Worm (Caenorhabditis elegans): ENCODE measurements around the gene F56H9.9.

Gene F56H9.9

ce11 chrV:12637764-12638502, 13.7 kb upstream of the F56H9.9 start:
- TF ChIP-seq him-1 (tag; optimal IDR thresholded peaks at IDR 0.05) (no peak), W03F9.2 (tag; optimal IDR thresholded peaks at IDR 0.05) (no peak)

ce11 chrV:12637238-12637690, 13.0 kb upstream of the F56H9.9 start, which contains the start of gene F56H9.2:
F56H9.2 (plus strand) TSS chrV:12637663.
- no peak for TF ChIP-seq him-1 (tag; optimal IDR thresholded peaks at IDR 0.05)
- no peak for TF ChIP-seq dao-5 (tag; optimal IDR thresholded peaks at IDR 0.05)
- no peak for TF ChIP-seq W03F9.2 (tag; optimal IDR thresholded peaks at IDR 0.05)

DNA sequence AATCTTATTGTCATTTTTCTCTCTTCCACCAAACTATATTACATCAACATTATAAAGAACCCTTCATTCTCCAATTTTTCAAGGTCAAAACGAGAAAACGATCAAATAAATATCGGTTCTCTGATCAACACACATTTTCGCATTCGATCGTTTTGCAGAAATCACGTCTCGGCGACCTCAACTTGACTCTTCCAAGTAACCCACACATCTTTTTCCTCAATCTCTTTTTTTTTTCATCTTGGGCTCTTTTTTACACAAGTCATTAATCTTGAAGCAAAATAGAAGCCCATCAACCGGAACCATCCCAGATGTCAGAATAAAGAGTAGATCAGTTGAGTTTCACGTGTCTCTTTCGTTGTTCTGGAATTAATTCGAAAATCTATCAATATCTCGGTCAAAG, 12.0 kb upstream of the F56H9.9 start:
- TF ChIP-seq him-1 (tag; optimal IDR thresholded peaks at IDR 0.05) (no peak), dao-5 (tag; optimal IDR thresholded peaks at IDR 0.05) (no peak), W03F9.2 (tag; optimal IDR thresholded peaks at IDR 0.05) (no peak)

- TF ChIP-seq him-1 (tag; optimal IDR thresholded peaks at IDR 0.05) (no peak), dao-5 (tag; optimal IDR thresholded peaks at IDR 0.05) (no peak), W03F9.2 (tag; optimal IDR thresholded peaks at IDR 0.05) (no peak)
These were observed 10.9 kb upstream of the F56H9.9 start for ce11 chrV:12635218-12635617.

- TF ChIP-seq dao-5 (tag; optimal IDR thresholded peaks at IDR 0.05) (no peak), him-1 (tag; optimal IDR thresholded peaks at IDR 0.05) (no peak), W03F9.2 (tag; optimal IDR thresholded peaks at IDR 0.05) (no peak)
These were observed 10.5 kb upstream of the F56H9.9 start for ce11 chrV:12634746-12635145.

DNA sequence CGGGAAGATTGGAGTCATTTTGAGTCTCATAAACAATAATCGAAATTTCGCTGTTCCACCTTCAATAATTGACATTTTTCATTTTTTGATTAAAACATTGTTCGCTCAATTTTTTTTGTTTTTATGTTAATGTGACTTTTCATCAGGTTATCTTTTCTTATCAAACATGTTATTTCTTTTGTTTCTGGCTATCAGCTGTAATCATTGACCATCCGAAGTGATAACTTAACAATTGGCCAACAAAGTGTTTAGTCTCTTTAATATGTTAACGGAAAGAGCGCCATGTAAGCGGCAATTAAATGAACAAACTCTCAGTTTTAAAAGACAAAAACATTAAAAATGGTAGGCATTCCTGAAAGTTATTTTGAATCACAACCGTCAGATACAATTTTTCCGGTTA, 9.8 kb upstream of the F56H9.9 start:
- TF ChIP-seq dao-5 (tag; optimal IDR thresholded peaks at IDR 0.05): no peak
- no peak for TF ChIP-seq him-1 (tag; optimal IDR thresholded peaks at IDR 0.05)
- TF ChIP-seq W03F9.2 (tag; optimal IDR thresholded peaks at IDR 0.05): no peak

- TF ChIP-seq him-1 (tag; optimal IDR thresholded peaks at IDR 0.05) (no peak), dao-5 (tag; optimal IDR thresholded peaks at IDR 0.05) (no peak), W03F9.2 (tag; optimal IDR thresholded peaks at IDR 0.05) (no peak)
These were observed 8.8 kb upstream of the F56H9.9 start for ce11 chrV:12633046-12633445.

ce11 chrV:12632048-12632447, 7.8 kb upstream of the F56H9.9 start, which contains the start of gene srx-113:
srx-113 (minus strand) TSS chrV:12632148.
- no peak for TF ChIP-seq W03F9.2 (tag; optimal IDR thresholded peaks at IDR 0.05)
- no peak for TF ChIP-seq dao-5 (tag; optimal IDR thresholded peaks at IDR 0.05)
- no peak for TF ChIP-seq him-1 (tag; optimal IDR thresholded peaks at IDR 0.05)

DNA sequence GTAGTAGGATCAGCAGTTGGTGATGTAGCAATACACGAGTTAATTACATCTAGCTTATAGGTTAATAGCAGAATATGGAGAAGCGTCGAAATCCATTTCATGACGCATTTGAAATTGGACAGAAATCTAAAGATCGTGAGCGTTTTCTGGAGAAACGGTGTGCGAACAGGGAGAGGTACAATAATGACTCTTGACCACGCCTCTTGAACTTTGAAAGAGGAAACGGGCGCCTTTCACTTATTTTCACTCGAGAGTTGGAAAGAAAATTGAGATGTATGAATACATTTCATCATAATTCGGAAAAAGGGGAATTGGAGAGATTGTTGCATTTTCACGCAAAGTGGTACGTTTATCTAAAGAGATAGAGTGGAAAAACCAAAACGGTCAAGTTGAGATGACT, 5.5 kb upstream of the F56H9.9 start, which contains the start of gene F56H9.6:
F56H9.6 (minus strand) TSS at position 101 of the 400 bp plus-strand sequence.
- no peak for TF ChIP-seq him-1 (tag; optimal IDR thresholded peaks at IDR 0.05)
- no peak for TF ChIP-seq dao-5 (tag; optimal IDR thresholded peaks at IDR 0.05)
- TF ChIP-seq W03F9.2 (tag; optimal IDR thresholded peaks at IDR 0.05): no peak

- TF ChIP-seq dao-5 (tag; optimal IDR thresholded peaks at IDR 0.05): no peak
- TF ChIP-seq W03F9.2 (tag; optimal IDR thresholded peaks at IDR 0.05): no peak
- no peak for TF ChIP-seq him-1 (tag; optimal IDR thresholded peaks at IDR 0.05)
These were observed 12.2 kb downstream of the F56H9.9 start, which contains the start of gene cyc-2.2 for ce11 chrV:12612118-12612517. cyc-2.2 (minus strand) TSS chrV:12612218.

- TF ChIP-seq W03F9.2 (tag; optimal IDR thresholded peaks at IDR 0.05): no peak
- no peak for TF ChIP-seq him-1 (tag; optimal IDR thresholded peaks at IDR 0.05)
- TF ChIP-seq dao-5 (tag; optimal IDR thresholded peaks at IDR 0.05): no peak
These were observed 13.2 kb downstream of the F56H9.9 start, which contains the start of gene cubn-1 for ce11 chrV:12611029-12611428. cubn-1 (plus strand) TSS chrV:12611329.

DNA sequence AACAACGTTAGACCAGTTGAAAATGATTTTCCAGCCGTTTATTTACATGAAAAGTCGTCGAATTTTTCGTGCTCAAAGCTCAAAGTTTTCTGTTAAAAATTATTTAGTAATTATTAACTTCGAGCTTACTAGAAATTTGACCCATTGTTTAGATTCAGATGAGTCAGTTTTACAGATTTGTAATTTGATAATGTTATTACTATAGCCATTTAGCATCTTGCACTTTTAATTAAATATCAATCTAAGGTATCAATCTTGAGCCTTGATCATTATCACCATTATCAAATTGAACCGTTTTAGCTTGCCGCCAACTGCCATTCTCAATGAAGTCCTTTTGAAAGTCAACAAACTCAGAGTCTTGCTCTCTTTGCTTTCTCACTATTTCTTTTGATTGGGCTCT, 14.7 kb downstream of the F56H9.9 start, which contains the start of gene ZC116.1:
ZC116.1 (plus strand) TSS at position 301 of the 400 bp plus-strand sequence.
- TF ChIP-seq dao-5 (tag; optimal IDR thresholded peaks at IDR 0.05) (no peak), him-1 (tag; optimal IDR thresholded peaks at IDR 0.05) (no peak), W03F9.2 (tag; optimal IDR thresholded peaks at IDR 0.05) (no peak)

DNA sequence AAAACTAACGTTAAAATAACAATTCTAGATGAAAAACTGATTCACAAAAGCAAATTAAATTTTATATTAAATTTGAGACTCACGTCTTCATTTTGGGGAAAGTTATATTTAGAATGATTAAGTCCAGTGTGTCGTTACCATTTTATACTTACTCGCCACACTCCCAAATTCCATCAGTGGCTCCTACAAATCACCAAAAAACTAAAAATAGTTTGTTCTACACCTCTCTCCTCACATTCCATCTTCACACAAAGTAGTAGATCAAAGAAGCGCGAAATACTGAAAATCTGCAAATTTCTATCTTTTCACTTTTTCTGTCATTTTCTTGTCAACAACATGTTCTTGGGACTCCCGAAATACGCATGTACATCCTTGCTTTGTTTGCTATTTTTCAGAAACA, 15.4 kb downstream of the F56H9.9 start, which contains the start of gene ZC116.5:
ZC116.5 (minus strand) TSS at position 101 of the 400 bp plus-strand sequence.
- TF ChIP-seq W03F9.2 (tag; optimal IDR thresholded peaks at IDR 0.05) (no peak), him-1 (tag; optimal IDR thresholded peaks at IDR 0.05) (no peak), dao-5 (tag; optimal IDR thresholded peaks at IDR 0.05) (no peak)

DNA sequence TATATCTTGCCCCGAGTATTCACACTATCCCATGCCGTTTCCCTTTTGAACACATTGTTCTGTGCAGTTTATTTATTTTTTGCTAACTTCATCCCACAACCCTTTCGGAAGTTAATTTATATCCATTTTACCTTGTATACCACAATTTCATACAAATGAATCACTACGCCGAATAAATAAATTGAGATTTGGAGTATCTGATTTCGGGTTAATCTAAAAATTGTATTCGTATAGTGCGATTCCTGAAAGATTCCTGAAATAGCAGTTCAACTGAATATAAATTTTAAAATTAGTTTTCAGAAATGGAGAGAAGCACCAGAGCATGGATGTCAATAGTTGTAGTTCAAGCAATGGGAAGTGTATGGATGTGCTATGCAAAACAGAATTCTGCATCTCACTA, 17.2 kb downstream of the F56H9.9 start, which contains the start of gene erg-28:
erg-28 (plus strand) TSS at position 301 of the 400 bp plus-strand sequence.
- no peak for TF ChIP-seq him-1 (tag; optimal IDR thresholded peaks at IDR 0.05)
- no peak for TF ChIP-seq dao-5 (tag; optimal IDR thresholded peaks at IDR 0.05)
- no peak for TF ChIP-seq W03F9.2 (tag; optimal IDR thresholded peaks at IDR 0.05)
